Fruit fly (Drosophila melanogaster): ENCODE data around the gene CG15387.

DNA sequence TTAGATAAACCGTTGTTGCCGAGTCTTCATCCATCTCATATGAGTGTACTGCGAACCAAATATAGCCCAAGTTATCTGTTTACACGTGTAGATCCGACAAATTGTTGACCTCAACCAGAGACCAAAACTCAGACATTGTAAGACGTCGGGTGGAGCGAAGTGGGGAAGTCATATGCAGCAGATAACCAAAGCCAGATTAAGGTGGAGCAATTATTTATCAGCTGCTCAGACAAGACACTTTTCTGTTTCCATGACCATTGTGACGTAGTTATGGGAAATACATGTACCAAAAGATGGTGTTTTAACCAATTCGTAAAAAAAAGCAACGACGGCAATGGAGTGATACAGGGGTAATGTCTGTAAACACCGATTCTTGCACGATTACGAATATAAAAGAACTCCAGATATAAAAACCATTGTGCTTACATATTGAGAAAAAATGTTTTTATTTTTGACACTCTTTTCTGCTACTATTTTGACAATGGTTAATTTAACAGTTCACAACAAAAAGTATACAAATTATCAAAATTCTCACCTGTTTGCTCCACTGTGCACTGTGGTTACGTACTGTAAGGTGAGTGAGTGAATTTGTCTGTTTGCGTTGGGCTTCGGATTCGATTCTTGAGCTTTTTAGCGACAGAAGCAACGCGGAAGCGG lies 48.7 kb downstream of the CG15387 start:
- TF ChIP-seq Mnt (GFP tag; optimal IDR thresholded peaks at IDR 0.05) (no peak), ovo (GFP tag; optimal IDR thresholded peaks at IDR 0.05) (no peak), tj (GFP tag; optimal IDR thresholded peaks at IDR 0.05) (no peak), cnc (optimal IDR thresholded peaks at IDR 0.05) (no peak), CG11617 (GFP tag; optimal IDR thresholded peaks at IDR 0.05) (no peak), CG14711 (tag; optimal IDR thresholded peaks at IDR 0.05) (peak; percentile 33), CG5204 (GFP tag; optimal IDR thresholded peaks at IDR 0.05) (peak; percentile 27), kay (GFP tag; ENCODE audit: borderline replicate concordance) (peak; percentile 71)

All from whole organism, adult.